Worm (Caenorhabditis elegans): ENCODE data around the gene K10F12.7.

ce11 chrIII:422553-422952, 40.2 kb upstream of the K10F12.7 start:
- TF ChIP-seq flh-1 (GFP tag; optimal IDR thresholded peaks at IDR 0.05), result no peak
- TF ChIP-seq nhr-76 (tag; optimal IDR thresholded peaks at IDR 0.05), result no peak
- no peak for TF ChIP-seq unc-62 (GFP tag; optimal IDR thresholded peaks at IDR 0.05)
